Fruit fly (Drosophila melanogaster) S2 (cell line): ENCODE data around the gene CG4213.
A peak's percentile ranks its signal among the peaks of the same experiment; 100 is the strongest.

Experiments used
- CG8478 ChIP-seq: fragments of >200 bp; optimal IDR thresholded peaks from 2 replicates; lab custom pipeline; 2018
- CTCF ChIP-seq, 2 experiments: fragments of >200 bp; optimal IDR thresholded peaks; 2 replicates each; lab custom pipeline; 2018

Gene CG4213

DNA sequence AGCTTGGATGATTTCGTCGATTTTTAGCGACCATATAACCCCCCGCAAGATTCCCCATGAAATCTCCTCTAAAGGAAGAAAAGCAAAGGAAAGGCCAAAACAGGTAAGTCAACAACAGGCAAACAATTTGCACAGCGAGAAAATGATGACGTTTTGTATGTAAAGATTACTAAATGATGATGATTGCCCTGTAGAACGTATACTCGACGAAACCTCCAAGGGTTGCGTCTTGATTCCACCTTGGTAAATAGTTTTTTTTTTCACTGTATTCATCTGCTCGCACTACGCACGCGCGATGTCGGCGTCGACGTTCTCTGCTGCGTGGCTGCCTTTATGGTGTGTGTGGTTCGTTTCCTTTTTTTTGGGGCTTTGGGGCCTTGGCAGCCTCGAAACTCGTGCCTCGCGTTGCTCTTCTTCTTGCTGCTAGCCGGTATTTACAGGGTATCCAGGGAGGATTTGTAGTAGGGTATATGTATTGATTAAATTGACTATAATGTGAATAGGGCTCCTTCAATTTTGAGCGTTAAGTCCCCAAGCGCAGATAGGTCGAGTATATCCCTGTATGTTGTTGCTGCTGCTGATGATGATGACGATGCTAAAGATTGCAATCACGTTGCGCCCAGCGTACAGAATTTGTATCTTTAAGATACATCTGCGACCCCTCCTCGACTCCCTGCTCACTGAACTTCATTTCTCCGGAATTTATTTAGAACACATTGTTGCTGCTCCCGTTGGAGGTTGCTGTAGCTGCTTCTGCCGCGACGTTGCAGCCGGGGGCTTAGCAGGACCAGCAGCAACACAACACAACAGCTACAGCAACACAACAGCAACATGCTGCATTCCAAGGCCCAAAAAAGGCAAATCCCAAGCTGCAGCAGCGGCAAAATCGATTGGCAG is 25.6 kb upstream of the CG4213 start:
- no peak for TF ChIP-seq CG8478 (lab: Kevin White, UChicago)
- TF ChIP-seq CTCF (optimal IDR thresholded peaks at IDR 0.05; lab: Kevin White, UChicago) = no peak

DNA sequence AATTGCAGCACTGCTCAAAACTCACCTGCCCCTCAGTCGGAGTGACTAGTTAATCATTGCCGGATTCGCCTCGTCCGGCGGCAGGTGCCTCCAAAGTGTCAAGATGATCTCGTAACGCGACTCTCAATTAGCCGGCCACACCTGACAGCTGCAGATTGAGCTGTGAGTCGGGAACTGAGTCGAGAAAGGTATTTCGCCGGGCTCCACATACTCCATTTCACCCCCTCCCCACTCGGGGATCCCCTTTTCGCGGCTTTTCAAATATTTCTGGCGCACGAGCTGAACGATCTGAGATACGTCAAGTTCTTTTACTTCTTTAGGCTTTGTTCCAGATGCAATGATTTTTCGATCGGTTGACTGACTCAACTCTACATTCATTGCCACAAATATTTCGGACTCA is 24.5 kb upstream of the CG4213 start:
- TF ChIP-seq CG8478 (lab: Kevin White, UChicago) (no peak), CTCF (optimal IDR thresholded peaks at IDR 0.05; lab: Kevin White, UChicago) (no peak)

DNA sequence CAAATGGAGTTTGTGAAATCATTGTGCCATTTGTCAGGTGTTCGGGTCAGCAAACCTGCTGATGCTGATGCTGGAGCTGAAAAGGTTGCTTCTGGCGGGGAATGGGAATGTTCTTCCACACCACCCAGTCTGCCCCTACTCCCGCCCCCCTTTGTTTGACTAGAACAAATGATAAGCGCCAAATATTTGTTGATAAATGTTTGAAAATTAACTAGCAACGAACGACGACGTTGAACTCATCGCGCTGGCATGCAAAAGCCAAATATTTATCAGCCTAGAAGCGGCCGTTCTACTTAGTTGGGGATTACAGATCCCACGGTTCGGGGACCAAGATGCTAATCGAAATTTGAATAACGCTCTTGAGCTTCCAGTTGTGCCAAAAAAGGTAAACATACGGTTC is 23.5 kb upstream of the CG4213 start:
- no peak for TF ChIP-seq CG8478 (lab: Kevin White, UChicago)

DNA sequence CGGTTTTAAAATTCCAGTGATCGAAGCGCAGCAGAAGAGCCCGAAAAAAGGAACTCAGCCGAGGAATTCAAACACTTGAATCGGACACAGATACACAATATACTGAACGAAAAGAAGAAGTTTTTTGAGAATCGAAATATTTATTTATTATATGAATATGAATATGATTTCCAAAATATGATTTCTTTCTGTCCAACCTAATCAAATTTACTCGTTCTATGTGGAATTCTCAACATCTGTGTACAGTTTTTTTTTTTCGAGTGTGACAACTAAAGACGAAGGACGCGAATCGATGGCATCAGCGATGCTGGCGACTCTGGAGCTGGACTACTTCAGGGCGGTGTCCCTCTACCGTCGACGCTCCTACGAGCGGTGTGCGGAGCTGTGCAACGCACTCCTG is 21.2 kb upstream of the CG4213 start:
- TF ChIP-seq CG8478 (lab: Kevin White, UChicago) (no peak), CTCF (optimal IDR thresholded peaks at IDR 0.05; lab: Kevin White, UChicago) (no peak)

DNA sequence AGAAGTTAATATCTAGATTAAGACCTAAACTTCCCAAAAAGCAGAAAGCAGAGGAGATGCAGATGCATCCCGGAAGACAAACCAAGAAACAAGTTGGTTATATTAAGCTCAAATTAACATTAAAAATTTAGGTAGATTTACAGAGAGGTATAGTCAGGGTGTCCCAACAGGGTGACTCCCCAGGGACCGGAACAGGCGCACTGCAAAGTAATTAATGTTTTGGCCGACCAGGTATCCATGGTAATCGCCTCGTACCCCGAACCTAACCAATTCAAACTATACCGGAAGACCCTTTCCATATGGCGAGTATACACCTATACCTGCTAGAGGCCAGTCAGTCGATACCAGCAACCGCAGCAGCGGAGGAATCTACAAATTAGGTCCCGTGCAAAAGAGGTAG is 20.6 kb upstream of the CG4213 start, which contains the start of gene BBS8:
Gene BBS8, plus strand, starts transcription at position 301 of the 400 bp plus-strand sequence.
- TF ChIP-seq CTCF (optimal IDR thresholded peaks at IDR 0.05; lab: Kevin White, UChicago) (no peak), CG8478 (lab: Kevin White, UChicago) (no peak)

DNA sequence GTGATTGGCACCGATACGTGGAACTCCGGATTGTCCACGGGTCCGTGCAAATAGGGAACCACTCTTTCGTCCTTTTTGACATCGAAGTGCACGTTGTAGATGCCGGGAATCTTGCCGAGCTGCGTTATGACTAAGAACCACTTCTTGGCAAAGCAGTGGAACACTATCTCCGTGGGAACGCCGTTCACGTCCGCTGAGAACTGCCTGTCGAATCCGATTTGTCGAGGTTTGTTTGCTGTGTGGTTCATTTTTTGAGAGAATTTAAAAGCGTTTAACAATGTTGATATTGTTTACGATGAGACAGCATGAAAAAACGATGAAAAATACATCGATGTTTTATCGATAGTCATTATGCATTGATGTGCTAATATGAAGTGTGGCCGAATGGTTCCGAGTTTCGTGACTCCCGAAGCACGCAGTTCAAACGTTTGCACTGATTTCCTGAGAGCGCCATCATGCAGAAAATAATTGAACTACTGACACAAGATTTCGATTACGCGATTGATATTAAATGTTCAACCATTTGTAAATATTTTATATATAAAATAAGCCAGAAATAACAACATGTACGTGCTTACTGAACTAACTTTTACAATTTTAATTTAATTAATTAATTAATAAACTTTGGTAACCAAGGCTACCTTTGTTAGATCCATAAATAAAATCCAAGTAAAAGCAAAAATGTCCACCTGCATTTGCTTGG is 19.3 kb upstream of the CG4213 start, which contains the start of the genes CG11885 and CG13692:
Gene CG11885, minus strand, starts transcription at position 332 of the 703 bp plus-strand sequence.
Gene CG13692, plus strand, starts transcription at position 653 of the 703 bp plus-strand sequence.
- TF ChIP-seq CG8478 (lab: Kevin White, UChicago) = no peak
- TF ChIP-seq CTCF (optimal IDR thresholded peaks at IDR 0.05; lab: Kevin White, UChicago) = peak; percentile 92 to 94

DNA sequence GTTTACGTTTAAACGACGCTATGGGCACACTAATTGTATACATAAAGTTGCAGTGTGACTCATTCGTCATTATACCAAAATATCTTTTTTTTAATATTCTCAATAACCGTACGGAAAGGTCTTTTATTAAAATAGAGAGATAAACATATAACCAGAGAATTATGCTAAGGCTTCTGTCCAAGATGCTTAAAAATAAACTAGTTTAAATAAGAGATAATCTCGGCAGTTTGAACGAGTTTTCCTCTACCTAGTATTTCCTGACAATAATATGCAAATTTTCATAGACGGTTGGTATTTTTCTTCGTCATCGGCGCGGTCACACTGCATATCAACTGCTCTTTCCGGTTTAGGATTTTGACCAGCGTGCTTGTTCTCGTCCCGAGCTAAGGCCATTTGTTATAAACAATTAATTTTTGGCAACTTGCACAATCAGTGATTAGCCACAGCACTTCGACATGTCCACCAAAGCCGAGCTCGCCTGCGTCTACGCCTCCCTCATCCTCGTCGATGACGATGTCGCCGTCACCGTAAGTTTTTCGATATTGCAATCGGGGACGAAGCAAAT is 17.7 kb upstream of the CG4213 start, which contains the start of the genes CG13690 and RpLP1:
Gene CG13690, minus strand, starts transcription at position 33 of the 565 bp plus-strand sequence.
Gene RpLP1, plus strand, starts transcription at position 333 of the 565 bp plus-strand sequence.
- TF ChIP-seq CG8478 (lab: Kevin White, UChicago) (no peak), CTCF (optimal IDR thresholded peaks at IDR 0.05; lab: Kevin White, UChicago) (peak in 1 of 2 experiments; percentile 9)

DNA sequence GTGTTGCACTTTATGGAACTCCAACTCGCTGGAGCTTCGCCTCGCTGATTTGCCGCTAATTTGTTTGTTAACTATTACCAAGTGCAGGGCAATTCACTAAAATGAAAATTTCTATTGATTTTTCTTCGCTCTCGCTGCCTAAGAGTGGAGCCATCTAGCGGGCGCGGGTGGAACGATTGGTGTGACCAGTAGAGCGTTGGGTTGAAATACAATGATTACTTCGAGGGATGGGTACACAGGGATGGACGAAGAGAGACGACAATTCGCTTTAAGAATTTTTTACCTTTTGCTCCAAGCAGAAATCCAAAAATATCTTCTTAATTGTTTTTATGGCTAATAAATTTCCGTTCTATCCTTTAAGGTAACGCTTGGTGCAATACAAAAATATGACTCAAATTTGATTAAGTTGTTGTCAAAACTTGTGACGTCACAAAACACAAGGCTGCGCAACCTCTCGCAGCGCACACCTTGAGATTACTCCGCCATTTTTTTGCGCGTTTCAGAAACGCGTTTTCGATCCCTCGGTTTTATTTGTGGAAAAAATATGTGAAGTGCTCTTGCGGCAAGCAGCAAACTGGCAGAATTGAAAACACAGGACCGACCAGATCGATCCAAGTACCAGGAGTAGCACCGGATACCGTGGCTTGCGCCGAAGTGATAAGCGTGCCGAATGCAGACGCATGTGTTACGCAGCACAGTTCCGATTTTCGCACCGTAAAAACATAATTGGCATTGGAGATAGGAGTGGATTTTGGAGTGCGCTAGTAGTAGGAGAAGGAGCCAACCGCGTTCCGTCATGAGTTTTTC is 12.8 kb upstream of the CG4213 start, which contains the start of the genes AP-2alpha and ebi:
Gene AP-2alpha, minus strand, starts transcription at position 185 of the 807 bp plus-strand sequence.
Gene ebi, plus strand, starts transcription at position 475 of the 807 bp plus-strand sequence.
- TF ChIP-seq CTCF (optimal IDR thresholded peaks at IDR 0.05; lab: Kevin White, UChicago) (peak; percentile 89), CG8478 (lab: Kevin White, UChicago) (no peak)

DNA sequence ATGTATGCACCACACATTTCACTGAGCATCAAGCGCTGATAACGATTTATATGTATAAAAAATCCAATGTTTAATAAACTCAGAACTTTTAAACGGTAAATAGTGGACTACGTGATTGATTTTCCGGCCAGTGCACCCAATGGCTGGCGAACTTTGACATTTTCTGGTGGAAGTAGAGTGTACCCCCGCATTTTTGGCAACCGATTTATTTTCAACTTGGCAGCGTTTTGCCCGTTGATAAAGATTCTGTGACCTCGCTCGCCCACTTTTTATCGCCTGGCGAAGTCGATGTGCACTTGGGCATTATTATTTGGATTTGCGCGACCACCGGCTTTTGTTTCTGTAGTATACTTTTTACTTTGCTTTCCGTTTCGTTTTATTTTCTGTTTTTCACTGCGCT is 11.9 kb upstream of the CG4213 start:
- TF ChIP-seq CG8478 (lab: Kevin White, UChicago) (no peak), CTCF (optimal IDR thresholded peaks at IDR 0.05; lab: Kevin White, UChicago) (no peak)

DNA sequence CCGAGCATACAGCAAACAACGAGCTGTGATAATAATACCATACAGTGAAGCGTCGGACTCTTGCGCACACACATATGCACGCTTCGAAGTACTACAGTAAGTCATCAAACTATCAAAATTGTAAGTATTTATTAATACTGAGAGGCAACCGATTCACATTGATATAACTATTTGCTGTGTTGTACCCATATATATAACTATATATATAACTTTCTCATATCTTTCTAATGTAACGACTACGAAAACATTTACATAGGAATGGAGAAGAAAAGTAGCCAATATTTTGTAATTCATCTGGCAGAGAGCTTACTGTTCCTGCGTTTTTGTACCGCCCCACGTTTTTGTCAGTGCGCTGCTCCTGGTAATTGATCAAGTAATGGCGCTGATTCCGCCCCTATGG is 10.9 kb upstream of the CG4213 start:
- TF ChIP-seq CTCF (optimal IDR thresholded peaks at IDR 0.05; lab: Kevin White, UChicago) (no peak), CG8478 (lab: Kevin White, UChicago) (no peak)

DNA sequence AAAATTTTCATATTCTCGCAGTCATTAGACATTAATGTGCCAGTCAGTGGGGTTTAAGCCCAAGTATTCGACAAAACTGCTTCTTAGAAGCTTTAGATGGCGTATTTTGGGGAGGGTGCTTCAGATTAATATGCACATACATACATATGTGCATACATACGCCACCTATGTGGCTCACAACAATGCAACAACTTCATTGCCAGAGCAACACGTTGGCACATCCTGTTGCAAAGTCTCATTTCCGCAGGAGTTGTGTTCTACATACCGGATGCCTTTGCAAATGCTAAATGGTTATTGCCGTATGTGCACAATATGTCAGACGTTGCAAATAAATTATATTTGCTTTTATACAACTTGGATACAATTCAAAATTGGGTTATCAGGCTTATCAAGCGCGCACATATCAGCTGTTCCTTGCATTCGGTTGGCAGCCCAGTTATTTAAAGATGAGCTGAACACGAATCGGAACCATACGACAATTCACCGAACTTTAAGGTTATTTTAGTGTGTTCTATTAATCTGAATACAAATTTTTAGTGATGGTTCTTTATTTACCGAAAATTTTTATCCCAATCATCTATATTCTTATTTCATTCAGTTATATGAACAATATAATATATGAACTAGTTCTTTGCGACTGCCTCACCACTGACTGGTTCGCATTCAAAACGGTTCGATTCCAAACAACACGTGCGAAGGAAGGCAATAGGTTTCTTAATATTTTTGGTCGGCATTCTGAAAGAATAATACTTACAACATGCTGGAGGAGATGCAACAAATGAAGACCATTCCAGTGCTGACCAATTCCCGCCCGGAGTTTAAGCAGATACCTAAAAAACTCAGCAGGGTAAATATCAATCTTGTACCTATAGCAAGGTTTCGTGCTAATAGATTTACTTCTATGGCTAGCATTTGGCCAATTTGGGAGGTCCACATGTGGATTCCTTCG is 1.9 kb upstream of the CG4213 start, which contains the start of gene Polr1B:
Gene Polr1B, plus strand, starts transcription at position 659 of the 949 bp plus-strand sequence.
- peak; percentile 77 to 85 for TF ChIP-seq CTCF (optimal IDR thresholded peaks at IDR 0.05; lab: Kevin White, UChicago)
- no peak for TF ChIP-seq CG8478 (lab: Kevin White, UChicago)

DNA sequence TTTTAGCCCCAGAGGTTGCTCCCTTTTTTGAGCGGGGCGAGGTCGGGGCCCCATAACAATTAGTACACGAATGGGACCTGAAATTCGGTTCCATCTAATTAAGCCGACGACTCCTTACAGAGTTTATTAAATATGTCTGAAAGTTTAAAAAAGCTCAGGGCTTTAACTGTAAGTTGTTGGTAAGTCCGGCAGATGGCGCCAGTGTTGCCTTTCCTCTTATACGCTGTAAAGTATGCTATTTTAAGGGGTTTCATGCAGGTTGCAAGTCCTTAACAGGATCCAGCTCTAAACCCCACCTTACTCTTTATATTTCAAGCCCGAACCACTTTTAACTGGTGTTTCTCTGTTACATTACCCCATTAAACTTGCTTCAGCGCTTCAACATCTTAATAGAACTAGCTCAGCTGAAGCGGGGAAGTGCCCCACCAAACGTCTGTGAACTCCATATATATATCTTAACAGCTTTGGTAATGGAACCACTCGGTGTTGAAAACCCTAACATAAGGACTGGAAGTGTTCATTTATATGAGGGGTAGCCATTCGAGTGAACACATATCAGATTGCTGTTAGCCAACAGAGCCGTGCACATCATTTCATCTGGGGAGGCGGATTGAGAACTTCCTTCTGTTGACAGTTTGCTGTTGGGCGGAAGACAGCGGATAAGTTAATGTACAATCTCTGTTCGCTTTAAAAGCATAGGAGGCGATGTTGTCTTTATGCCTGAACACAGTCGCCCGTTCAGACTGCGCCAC is 6.5 kb downstream of the CG4213 start:
- TF ChIP-seq CG8478 (lab: Kevin White, UChicago) (no peak), CTCF (optimal IDR thresholded peaks at IDR 0.05; lab: Kevin White, UChicago) (peak; percentile 83 to 86)
